Fruit fly (Drosophila melanogaster) whole organism, embryonic: ENCODE data around the gene Rcd-1r.
A peak's percentile ranks its signal among the peaks of the same experiment; 100 is the strongest.

Experiments
- B-H1 ChIP-seq: fragments of 200-800 bp; sonication (Bioruptor generic); IDR thresholded peaks from 3 replicates; pipeline ENCODE4 v1.3.6; 2022; ENCODE audit warnings: missing biosample characterization, missing genetic modification characterization
- Blimp-1 ChIP-seq: fragments of 200-800 bp; sonication (Bioruptor generic); optimal IDR thresholded peaks from 3 replicates; lab custom pipeline; 2018; ENCODE audit warnings: missing biosample characterization, missing genetic modification characterization, mild to moderate bottlenecking, moderate library complexity, missing genetic modification reagents
- CG10462 ChIP-seq: fragments of 200-800 bp; sonication (Bioruptor generic); optimal IDR thresholded peaks from 2 replicates; lab custom pipeline; 2016; ENCODE audit warnings: missing biosample characterization, missing genetic modification characterization
- CG10979 ChIP-seq: fragments of 200-800 bp; sonication (Bioruptor generic); optimal IDR thresholded peaks from 2 replicates; lab custom pipeline; 2018; ENCODE audit warnings: missing biosample characterization, mild to moderate bottlenecking, missing genetic modification characterization, moderate library complexity
- CG12219 ChIP-seq: fragments of 200-800 bp; sonication (Bioruptor generic); optimal IDR thresholded peaks from 3 replicates; lab custom pipeline; 2018; ENCODE audit warnings: missing biosample characterization, mild to moderate bottlenecking, missing genetic modification characterization
- CG12299 ChIP-seq: fragments of 200-800 bp; sonication (Bioruptor generic); optimal IDR thresholded peaks from 2 replicates; lab custom pipeline; 2018; ENCODE audit warnings: missing biosample characterization, mild to moderate bottlenecking, missing genetic modification characterization
- CG13287 ChIP-seq: fragments of 200-800 bp; sonication (Bioruptor generic); IDR thresholded peaks from 2 replicates; pipeline ENCODE4 v1.3.6; 2022; ENCODE audit warnings: missing biosample characterization, missing genetic modification characterization; ENCODE audit not compliant: partially characterized antibody
- CG14014 ChIP-seq: fragments of 200-800 bp; sonication (Bioruptor generic); IDR thresholded peaks from 2 replicates; pipeline ENCODE4 v1.3.6; 2022; ENCODE audit warnings: missing biosample characterization, missing genetic modification characterization
- CG1647 ChIP-seq: fragments of 200-800 bp; sonication (Bioruptor generic); optimal IDR thresholded peaks from 3 replicates; lab custom pipeline; 2016; ENCODE audit warnings: missing biosample characterization, missing genetic modification characterization
- CG17328 ChIP-seq: fragments of 200-800 bp; sonication (Bioruptor generic); IDR thresholded peaks from 2 replicates; pipeline ENCODE4 v1.3.6; 2022; ENCODE audit warnings: missing biosample characterization, missing genetic modification characterization
- CG18011 ChIP-seq: fragments of 200-800 bp; sonication (Bioruptor generic); optimal IDR thresholded peaks from 2 replicates; lab custom pipeline; 2017; ENCODE audit warnings: missing biosample characterization, missing genetic modification characterization, mild to moderate bottlenecking, moderate library complexity, missing genotype
- CG18764 ChIP-seq: fragments of 200-800 bp; sonication (Bioruptor generic); optimal IDR thresholded peaks from 3 replicates; lab custom pipeline; 2016; ENCODE audit warnings: missing biosample characterization, missing genetic modification characterization
- CG34224 ChIP-seq: fragments of 200-800 bp; sonication (Bioruptor generic); IDR thresholded peaks from 3 replicates; pipeline ENCODE4 v1.3.6; 2022; ENCODE audit warnings: missing biosample characterization, missing genetic modification characterization; ENCODE audit not compliant: partially characterized antibody
- CG4730 ChIP-seq: fragments of 200-800 bp; sonication (Bioruptor generic); IDR thresholded peaks from 2 replicates; pipeline ENCODE4 v1.3.6; 2022; ENCODE audit warnings: missing biosample characterization, missing genetic modification characterization
- CG6272 ChIP-seq: fragments of 200-800 bp; sonication (Bioruptor generic); IDR thresholded peaks from 2 replicates; pipeline ENCODE4 v1.3.6; 2022; ENCODE audit warnings: missing biosample characterization, missing genetic modification characterization
- CG7556 ChIP-seq: fragments of 200-800 bp; sonication (Bioruptor generic); optimal IDR thresholded peaks from 2 replicates; lab custom pipeline; 2017; ENCODE audit warnings: missing biosample characterization, mild to moderate bottlenecking, missing genetic modification characterization
- CG7839 ChIP-seq: fragments of 200-800 bp; sonication (Bioruptor generic); optimal IDR thresholded peaks from 3 replicates; lab custom pipeline; 2018; ENCODE audit warnings: missing biosample characterization, mild to moderate bottlenecking, missing genetic modification characterization, moderate library complexity
- CoRest ChIP-seq: fragments of 200-800 bp; sonication (Bioruptor generic); optimal IDR thresholded peaks from 3 replicates; lab custom pipeline; 2018; ENCODE audit warnings: missing biosample characterization, mild to moderate bottlenecking, missing genetic modification characterization, moderate library complexity
- D ChIP-seq, 2 experiments: fragments of 200-800 bp in 1 of 2; fragments of >200 bp in 1 of 2; sonication (Bioruptor generic) in 1 of 2; optimal IDR thresholded peaks; 2 replicates in 1 of 2; 3 replicates in 1 of 2; lab custom pipeline; 2017; ENCODE audit warnings: mild to moderate bottlenecking in 1 of 2, missing biosample characterization in 1 of 2, missing genetic modification characterization in 1 of 2, missing genetic modification reagents in 1 of 2
- D19A ChIP-seq: fragments of 200-800 bp; optimal IDR thresholded peaks from 3 replicates; lab custom pipeline; 2019; ENCODE audit warnings: missing biosample characterization, mild to moderate bottlenecking, missing genetic modification characterization, moderate library complexity
- Doc2 ChIP-seq: fragments of 200-800 bp; sonication (Bioruptor generic); IDR thresholded peaks from 2 replicates; pipeline ENCODE4 v1.3.6; 2022; ENCODE audit warnings: missing biosample characterization, missing genetic modification characterization
- Dp ChIP-seq: fragments of 200-800 bp; sonication (Bioruptor generic); optimal IDR thresholded peaks from 2 replicates; lab custom pipeline; 2018; ENCODE audit warnings: missing biosample characterization, mild to moderate bottlenecking, missing genetic modification characterization, moderate library complexity
- Eip74EF ChIP-seq, 2 experiments: fragments of 200-800 bp in 1 of 2; fragments of >200 bp in 1 of 2; sonication (Bioruptor generic) in 1 of 2; optimal IDR thresholded peaks; 2 replicates each; lab custom pipeline; 2017 to 2019; ENCODE audit warnings: missing biosample characterization in 2 of 2, missing genetic modification characterization in 2 of 2, mild to moderate bottlenecking in 1 of 2, moderate library complexity in 1 of 2
- HmgZ ChIP-seq: fragments of 200-800 bp; sonication (Bioruptor generic); optimal IDR thresholded peaks from 2 replicates; lab custom pipeline; 2018; ENCODE audit warnings: missing biosample characterization, mild to moderate bottlenecking, missing genetic modification characterization
- Hmr ChIP-seq: fragments of 200-800 bp; sonication (Bioruptor generic); optimal IDR thresholded peaks from 3 replicates; lab custom pipeline; 2017; ENCODE audit warnings: mild to moderate bottlenecking, missing biosample characterization, missing genetic modification reagents, missing genetic modification characterization
- Hr39 ChIP-seq: fragments of >200 bp; optimal IDR thresholded peaks from 2 replicates; lab custom pipeline; 2017
- Hr51 ChIP-seq, 2 experiments: fragments of 200-800 bp; sonication (Bioruptor generic); optimal IDR thresholded peaks; 2 replicates in 1 of 2; 3 replicates in 1 of 2; lab custom pipeline; 2016 to 2018; ENCODE audit warnings: missing biosample characterization in 2 of 2, missing genetic modification characterization in 2 of 2, mild to moderate bottlenecking in 1 of 2, moderate library complexity in 1 of 2
- NC2β ChIP-seq: fragments of 200-800 bp; sonication (Bioruptor generic); optimal IDR thresholded peaks from 2 replicates; lab custom pipeline; 2016; ENCODE audit warnings: missing biosample characterization, missing genetic modification characterization
- NfI ChIP-seq: fragments of 200-800 bp; sonication (Bioruptor generic); optimal IDR thresholded peaks from 3 replicates; lab custom pipeline; 2018; ENCODE audit warnings: missing biosample characterization, mild to moderate bottlenecking, missing genetic modification characterization, moderate library complexity
- Oli ChIP-seq: fragments of 200-800 bp; sonication (Bioruptor generic); optimal IDR thresholded peaks from 2 replicates; lab custom pipeline; 2018; ENCODE audit warnings: missing biosample characterization, mild to moderate bottlenecking, missing genetic modification characterization, moderate library complexity
- Optix ChIP-seq: fragments of 200-800 bp; sonication (Bioruptor generic); IDR thresholded peaks from 3 replicates; pipeline ENCODE4 v1.3.6; 2022; ENCODE audit warnings: missing biosample characterization, missing genetic modification characterization
- Ssrp ChIP-seq: fragments of 200-800 bp; sonication (Bioruptor generic); optimal IDR thresholded peaks from 2 replicates; lab custom pipeline; 2018; ENCODE audit warnings: missing biosample characterization, mild to moderate bottlenecking, missing genetic modification characterization, moderate library complexity
- Xrp1 ChIP-seq: fragments of 200-800 bp; sonication (Bioruptor generic); IDR thresholded peaks from 2 replicates; pipeline ENCODE4 v1.3.6; 2022; ENCODE audit warnings: missing biosample characterization, missing genetic modification characterization
- ara ChIP-seq: fragments of 200-800 bp; sonication (Bioruptor generic); IDR thresholded peaks from 2 replicates; pipeline ENCODE4 v1.3.6; 2022; ENCODE audit warnings: missing biosample characterization, missing genetic modification characterization
- chinmo ChIP-seq: fragments of 200-800 bp; sonication (Bioruptor generic); IDR thresholded peaks from 4 replicates; pipeline ENCODE4 v1.3.6; 2022; ENCODE audit warnings: missing biosample characterization, missing genetic modification characterization; ENCODE audit not compliant: partially characterized antibody
- crol ChIP-seq: fragments of 200-800 bp; sonication (Bioruptor generic); IDR thresholded peaks from 2 replicates; pipeline ENCODE4 v1.3.6; 2022; ENCODE audit warnings: missing biosample characterization, missing genetic modification characterization
- fd102C ChIP-seq: fragments of 200-800 bp; sonication (Bioruptor generic); optimal IDR thresholded peaks from 2 replicates; lab custom pipeline; 2018; ENCODE audit warnings: missing biosample characterization, mild to moderate bottlenecking, missing genetic modification characterization, moderate library complexity
- fd64A ChIP-seq: fragments of 200-800 bp; sonication (Bioruptor generic); optimal IDR thresholded peaks from 3 replicates; lab custom pipeline; 2018; ENCODE audit warnings: missing biosample characterization, mild to moderate bottlenecking, missing genetic modification characterization
- fu2 ChIP-seq: fragments of 200-800 bp; sonication (Bioruptor generic); optimal IDR thresholded peaks from 2 replicates; lab custom pipeline; 2016; ENCODE audit warnings: missing biosample characterization, missing genetic modification characterization
- grn ChIP-seq: fragments of 200-800 bp; sonication (Bioruptor generic); optimal IDR thresholded peaks from 3 replicates; lab custom pipeline; 2017; ENCODE audit warnings: missing biosample characterization, missing genetic modification characterization
- her ChIP-seq: fragments of 200-800 bp; sonication (Bioruptor generic); optimal IDR thresholded peaks from 2 replicates; lab custom pipeline; 2016; ENCODE audit warnings: missing biosample characterization, missing genetic modification characterization
- lmd ChIP-seq: fragments of 200-800 bp; sonication (Bioruptor generic); IDR thresholded peaks from 2 replicates; pipeline ENCODE4 v1.3.6; 2022; ENCODE audit warnings: missing biosample characterization, missing genetic modification characterization
- prd ChIP-seq, 3 experiments: fragments of >200 bp in 2 of 3; fragments of 200-800 bp in 1 of 3; sonication (Bioruptor generic) in 1 of 3; optimal IDR thresholded peaks in 2 of 3; IDR thresholded peaks in 1 of 3; 2 replicates in 2 of 3; 3 replicates in 1 of 3; pipeline versions ENCODE4 v1.3.6 to Lab custom; 2017 to 2022; ENCODE audit warnings: missing biosample characterization in 1 of 3, missing genetic modification characterization in 1 of 3
- row ChIP-seq: fragments of 200-800 bp; sonication (Bioruptor generic); IDR thresholded peaks from 3 replicates; pipeline ENCODE4 v1.3.6; 2022; ENCODE audit warnings: missing biosample characterization, missing genetic modification characterization
- schlank ChIP-seq: fragments of 200-800 bp; sonication (Bioruptor generic); optimal IDR thresholded peaks from 2 replicates; lab custom pipeline; 2018; ENCODE audit warnings: missing biosample characterization, mild to moderate bottlenecking, missing genetic modification characterization
- stwl ChIP-seq: fragments of 200-800 bp; sonication (Bioruptor generic); optimal IDR thresholded peaks from 3 replicates; lab custom pipeline; 2018; ENCODE audit warnings: missing biosample characterization, mild to moderate bottlenecking, missing genetic modification characterization, moderate library complexity
- twi ChIP-seq: fragments of 200-800 bp; optimal IDR thresholded peaks from 2 replicates; lab custom pipeline; 2019; ENCODE audit warnings: missing biosample characterization, mild to moderate bottlenecking, missing genetic modification characterization, moderate library complexity
- wdn ChIP-seq: fragments of 200-800 bp; sonication (Bioruptor generic); IDR thresholded peaks from 2 replicates; pipeline ENCODE4 v1.3.6; 2022; ENCODE audit warnings: missing biosample characterization, missing genetic modification characterization
- wek ChIP-seq: fragments of 200-800 bp; sonication (Bioruptor generic); optimal IDR thresholded peaks from 3 replicates; lab custom pipeline; 2018; ENCODE audit warnings: missing biosample characterization, mild to moderate bottlenecking, missing genetic modification characterization, moderate library complexity

Gene Rcd-1r

dm6 chr2L:8997285-8997684 is 16.6 kb downstream of the Rcd-1r start, which contains the start of the genes alien and CG18661 (continued):
- peak; percentile 91 for TF ChIP-seq Ssrp (tag; lab: Kevin White, UChicago)
- no peak for TF ChIP-seq fd64A
- peak; percentile 84 for TF ChIP-seq B-H1 (GFP tag; lab: Robert Waterston, UW)
- TF ChIP-seq CG10462 (GFP tag; lab: Kevin White, UChicago), result peak; percentile 72
- TF ChIP-seq Dp (GFP tag; lab: Kevin White, UChicago), result peak; percentile 44
- TF ChIP-seq CG12219, result peak; percentile 53
- TF ChIP-seq CG14014, result peak; percentile 88
- TF ChIP-seq her (GFP tag; lab: Kevin White, UChicago), result peak; percentile 78
- TF ChIP-seq wek (GFP tag; lab: Kevin White, UChicago), result no peak
- peak; percentile 48 for TF ChIP-seq CG18764 (GFP tag; lab: Kevin White, UChicago)
- peak; percentile 86 for TF ChIP-seq fu2 (GFP tag; lab: Kevin White, UChicago)
- TF ChIP-seq prd (optimal IDR thresholded peaks at IDR 0.05; lab: Kevin White, UChicago), result no peak
- TF ChIP-seq prd (GFP tag; IDR thresholded peaks at IDR 0.05; lab: Robert Waterston, UW), result peak; percentile 95
- TF ChIP-seq Hmr (GFP tag; lab: Kevin White, UChicago), result peak; percentile 83
- peak; percentile 85 for TF ChIP-seq Xrp1 (GFP tag; lab: Robert Waterston, UW)
- TF ChIP-seq stwl (tag; lab: Kevin White, UChicago), result peak; percentile 98
- TF ChIP-seq NfI, result peak; percentile 95
- TF ChIP-seq Eip74EF (GFP tag; optimal IDR thresholded peaks at IDR 0.05; lab: Kevin White, UChicago), result no peak
- TF ChIP-seq grn (GFP tag; lab: Kevin White, UChicago), result peak; percentile 69
- TF ChIP-seq CG10979 (tag; lab: Kevin White, UChicago), result peak; percentile 79
- TF ChIP-seq CoRest (tag; lab: Kevin White, UChicago), result peak; percentile 90
- TF ChIP-seq Optix (GFP tag; lab: Robert Waterston, UW), result peak; percentile 95
- TF ChIP-seq CG1647 (GFP tag; lab: Kevin White, UChicago), result peak; percentile 76
- 0 out of 2 replicates have a peak, but pooled peaks have one; percentile 6 for TF ChIP-seq Doc2
- TF ChIP-seq CG12299 (tag; lab: Kevin White, UChicago), result peak; percentile 65
- peak; percentile 30 for TF ChIP-seq CG7556 (GFP tag; lab: Kevin White, UChicago)
- no peak for TF ChIP-seq chinmo
- peak; percentile 66 for TF ChIP-seq schlank (tag; lab: Kevin White, UChicago)
- peak; percentile 70 for TF ChIP-seq NC2β (GFP tag; lab: Kevin White, UChicago)
- peak; percentile 34 for TF ChIP-seq twi
- peak; percentile 40 for TF ChIP-seq Oli (tag; lab: Kevin White, UChicago)
- peak; percentile 77 for TF ChIP-seq wdn (GFP tag; lab: Robert Waterston, UW)
- peak; percentile 83 for TF ChIP-seq CG4730 (GFP tag; lab: Robert Waterston, UW)
- TF ChIP-seq D (optimal IDR thresholded peaks at IDR 0.05; lab: Kevin White, UChicago), result no peak
- TF ChIP-seq D (GFP tag; optimal IDR thresholded peaks at IDR 0.05; lab: Kevin White, UChicago), result peak; percentile 71
- TF ChIP-seq ara (GFP tag; lab: Robert Waterston, UW), result peak; percentile 66; the same call in 1 of the 2 replicates
- peak; percentile 48 for TF ChIP-seq Blimp-1 (GFP tag; lab: Kevin White, UChicago)
- TF ChIP-seq Hr39 (lab: Kevin White, UChicago), result no peak
- TF ChIP-seq CG13287 (GFP tag; lab: Robert Waterston, UW), result peak; percentile 81
- TF ChIP-seq Hr51 (GFP tag; optimal IDR thresholded peaks at IDR 0.05; lab: Kevin White, UChicago), result peak; percentile 82 to 87
- peak; percentile 66 for TF ChIP-seq crol (GFP tag; lab: Robert Waterston, UW)
- TF ChIP-seq CG17328, result peak; percentile 66; the same call in 1 of the 2 replicates
- peak; percentile 97 for TF ChIP-seq row (GFP tag; lab: Robert Waterston, UW)
- peak; percentile 48 for TF ChIP-seq fd102C (GFP tag; lab: Kevin White, UChicago)
- peak; percentile 87 for TF ChIP-seq CG7839 (tag; lab: Kevin White, UChicago)
- peak; percentile 62 for TF ChIP-seq D19A (tag; lab: Kevin White, UChicago)
- peak; percentile 87 for TF ChIP-seq CG6272 (GFP tag; lab: Robert Waterston, UW)
- TF ChIP-seq lmd (GFP tag; lab: Robert Waterston, UW), result peak; percentile 91
- peak; percentile 61 for TF ChIP-seq CG18011 (GFP tag; lab: Kevin White, UChicago)
- TF ChIP-seq CG34224 (GFP tag; lab: Robert Waterston, UW), result no peak
- TF ChIP-seq HmgZ, result peak; percentile 78
